Fruit fly (Drosophila melanogaster) whole organism, embryonic: Measurements from ENCODE around the gene CG11986.

Experiments
- Abd-B ChIP-seq: fragments of 200-800 bp; sonication (Bioruptor generic); optimal IDR thresholded peaks from 2 replicates; lab custom pipeline; 2018; ENCODE audit warnings: missing biosample characterization, mild to moderate bottlenecking, missing genetic modification characterization, moderate library complexity
- Bgb ChIP-seq: fragments of 200-800 bp; sonication (Bioruptor generic); IDR thresholded peaks from 2 replicates; pipeline ENCODE4 v1.3.6; 2022; ENCODE audit warnings: missing biosample characterization, missing genetic modification characterization; ENCODE audit not compliant: partially characterized antibody
- C15 ChIP-seq: fragments of 200-800 bp; sonication (Bioruptor generic); IDR thresholded peaks from 3 replicates; pipeline ENCODE4 v1.3.6; 2022; ENCODE audit warnings: missing biosample characterization, missing genetic modification characterization
- CG11560 ChIP-seq: fragments of 200-800 bp; sonication (Bioruptor generic); IDR thresholded peaks from 3 replicates; pipeline ENCODE4 v1.3.6; 2022; ENCODE audit warnings: missing biosample characterization, missing genetic modification characterization
- CG12104 ChIP-seq: fragments of 200-800 bp; sonication (Bioruptor generic); optimal IDR thresholded peaks from 3 replicates; lab custom pipeline; 2016; ENCODE audit warnings: missing biosample characterization, missing genetic modification characterization
- CG12155 ChIP-seq: fragments of 200-800 bp; sonication (Bioruptor generic); optimal IDR thresholded peaks from 3 replicates; lab custom pipeline; 2016; ENCODE audit warnings: missing biosample characterization, missing genetic modification characterization
- CG12942 ChIP-seq: fragments of 200-800 bp; sonication (Bioruptor generic); optimal IDR thresholded peaks from 3 replicates; lab custom pipeline; 2016; ENCODE audit warnings: missing biosample characterization, missing genetic modification characterization
- CG16863 ChIP-seq: fragments of 200-800 bp; sonication (Bioruptor generic); optimal IDR thresholded peaks from 3 replicates; lab custom pipeline; 2016; ENCODE audit warnings: missing biosample characterization, missing genetic modification characterization
- CG17829 ChIP-seq: fragments of 200-800 bp; optimal IDR thresholded peaks from 2 replicates; lab custom pipeline; 2019; ENCODE audit warnings: missing biosample characterization, mild to moderate bottlenecking, missing genetic modification characterization, moderate library complexity
- CG18599 ChIP-seq: fragments of 200-800 bp; sonication (Bioruptor generic); optimal IDR thresholded peaks from 3 replicates; lab custom pipeline; 2017; ENCODE audit warnings: missing biosample characterization, missing genetic modification characterization, mild to moderate bottlenecking, moderate library complexity, missing genetic modification reagents
- CG30020 ChIP-seq: fragments of 200-800 bp; optimal IDR thresholded peaks from 2 replicates; lab custom pipeline; 2019; ENCODE audit warnings: missing biosample characterization, mild to moderate bottlenecking, missing genetic modification characterization, moderate library complexity
- CG30403 ChIP-seq: fragments of 200-800 bp; sonication (Bioruptor generic); optimal IDR thresholded peaks from 3 replicates; lab custom pipeline; 2016; ENCODE audit warnings: missing biosample characterization, missing genetic modification characterization
- CG3065 ChIP-seq: fragments of 200-800 bp; sonication (Bioruptor generic); optimal IDR thresholded peaks from 2 replicates; lab custom pipeline; 2016; ENCODE audit warnings: missing biosample characterization, missing genetic modification characterization
- CG4820 ChIP-seq: fragments of 200-800 bp; sonication (Bioruptor generic); optimal IDR thresholded peaks from 3 replicates; lab custom pipeline; 2016; ENCODE audit warnings: missing biosample characterization, missing genetic modification characterization
- CG6791 ChIP-seq: fragments of 200-800 bp; sonication (Bioruptor generic); IDR thresholded peaks from 3 replicates; pipeline ENCODE4 v1.3.6; 2022; ENCODE audit warnings: missing biosample characterization, missing genetic modification characterization; ENCODE audit not compliant: partially characterized antibody
- CG7556 ChIP-seq: fragments of 200-800 bp; sonication (Bioruptor generic); optimal IDR thresholded peaks from 2 replicates; lab custom pipeline; 2017; ENCODE audit warnings: missing biosample characterization, mild to moderate bottlenecking, missing genetic modification characterization
- CG7839 ChIP-seq: fragments of 200-800 bp; sonication (Bioruptor generic); optimal IDR thresholded peaks from 3 replicates; lab custom pipeline; 2018; ENCODE audit warnings: missing biosample characterization, mild to moderate bottlenecking, missing genetic modification characterization, moderate library complexity
- CG9609 ChIP-seq: fragments of 200-800 bp; sonication (Bioruptor generic); optimal IDR thresholded peaks from 3 replicates; lab custom pipeline; 2016; ENCODE audit warnings: missing biosample characterization, missing genetic modification characterization
- Fer1 ChIP-seq: fragments of 200-800 bp; sonication (Bioruptor generic); optimal IDR thresholded peaks from 2 replicates; lab custom pipeline; 2017; ENCODE audit warnings: missing biosample characterization, mild to moderate bottlenecking, missing genetic modification characterization
- H2.0 ChIP-seq: fragments of 200-800 bp; sonication (Bioruptor generic); IDR thresholded peaks from 2 replicates; pipeline ENCODE4 v1.3.6; 2022; ENCODE audit warnings: missing biosample characterization, missing genetic modification characterization
- HLH54F ChIP-seq: fragments of 200-800 bp; sonication (Bioruptor generic); optimal IDR thresholded peaks from 3 replicates; lab custom pipeline; 2016; ENCODE audit warnings: missing biosample characterization, missing genetic modification characterization
- Hr3 ChIP-seq: fragments of 200-800 bp; sonication (Bioruptor generic); optimal IDR thresholded peaks from 3 replicates; lab custom pipeline; 2016; ENCODE audit warnings: missing biosample characterization, missing genetic modification characterization
- Hr51 ChIP-seq, 2 experiments: fragments of 200-800 bp; sonication (Bioruptor generic); optimal IDR thresholded peaks; 2 replicates in 1 of 2; 3 replicates in 1 of 2; lab custom pipeline; 2016 to 2018; ENCODE audit warnings: missing biosample characterization in 2 of 2, missing genetic modification characterization in 2 of 2, mild to moderate bottlenecking in 1 of 2, moderate library complexity in 1 of 2
- MESR4 ChIP-seq: fragments of 200-800 bp; sonication (Bioruptor generic); optimal IDR thresholded peaks from 2 replicates; lab custom pipeline; 2018; ENCODE audit warnings: missing biosample characterization, mild to moderate bottlenecking, missing genetic modification characterization, moderate library complexity
- NFAT ChIP-seq: fragments of 200-800 bp; sonication (Bioruptor generic); IDR thresholded peaks from 2 replicates; pipeline ENCODE4 v1.3.6; 2022; ENCODE audit warnings: missing biosample characterization, missing genetic modification characterization
- Oli ChIP-seq: fragments of 200-800 bp; sonication (Bioruptor generic); optimal IDR thresholded peaks from 2 replicates; lab custom pipeline; 2018; ENCODE audit warnings: missing biosample characterization, mild to moderate bottlenecking, missing genetic modification characterization, moderate library complexity
- Pdp1 ChIP-seq, 2 experiments: fragments of 200-800 bp; sonication (Bioruptor generic); optimal IDR thresholded peaks; 3 replicates each; lab custom pipeline; 2016; ENCODE audit warnings: missing biosample characterization in 2 of 2, missing genetic modification characterization in 2 of 2, mild to moderate bottlenecking in 1 of 2, moderate library complexity in 1 of 2
- Six4 ChIP-seq: fragments of 200-800 bp; sonication (Bioruptor generic); optimal IDR thresholded peaks from 2 replicates; lab custom pipeline; 2016; ENCODE audit warnings: missing biosample characterization, missing genetic modification characterization
- Ssrp ChIP-seq: fragments of 200-800 bp; sonication (Bioruptor generic); optimal IDR thresholded peaks from 2 replicates; lab custom pipeline; 2018; ENCODE audit warnings: missing biosample characterization, mild to moderate bottlenecking, missing genetic modification characterization, moderate library complexity
- Trl ChIP-seq, 3 experiments: fragments of >200 bp in 2 of 3; fragments of 200-800 bp in 1 of 3; sonication (Bioruptor generic) in 1 of 3; optimal IDR thresholded peaks; 2 replicates in 1 of 3; 3 replicates in 2 of 3; lab custom pipeline; 2016 to 2017; ENCODE audit warnings: missing biosample characterization in 1 of 3, missing genetic modification characterization in 1 of 3
- YL-1 ChIP-seq: fragments of 200-800 bp; sonication (Bioruptor generic); optimal IDR thresholded peaks from 3 replicates; lab custom pipeline; 2017; ENCODE audit warnings: missing biosample characterization, mild to moderate bottlenecking, missing genetic modification characterization
- aop ChIP-seq: fragments of 200-800 bp; sonication (Bioruptor generic); IDR thresholded peaks from 2 replicates; pipeline ENCODE4 v1.3.6; 2022; ENCODE audit warnings: missing biosample characterization, missing genetic modification characterization
- chif ChIP-seq, 2 experiments: fragments of 200-800 bp; sonication (Bioruptor generic); optimal IDR thresholded peaks; 3 replicates each; lab custom pipeline; 2016; ENCODE audit warnings: missing biosample characterization in 2 of 2, missing genetic modification characterization in 2 of 2
- crp ChIP-seq, 2 experiments: fragments of 200-800 bp; sonication (Bioruptor generic); optimal IDR thresholded peaks; 2 replicates in 1 of 2; 3 replicates in 1 of 2; lab custom pipeline; 2017; ENCODE audit warnings: missing biosample characterization in 2 of 2, missing genetic modification characterization in 2 of 2, mild to moderate bottlenecking in 1 of 2, moderate library complexity in 1 of 2
- dpn ChIP-seq, 2 experiments: fragments of 200-800 bp; sonication (Bioruptor generic); optimal IDR thresholded peaks; 3 replicates each; lab custom pipeline; 2016; ENCODE audit warnings: missing biosample characterization in 2 of 2, missing genetic modification characterization in 2 of 2
- emc ChIP-seq: fragments of 200-800 bp; sonication (Bioruptor generic); optimal IDR thresholded peaks from 2 replicates; lab custom pipeline; 2016; ENCODE audit warnings: missing biosample characterization, missing genetic modification characterization
- gcm ChIP-seq: fragments of 200-800 bp; sonication (Bioruptor generic); optimal IDR thresholded peaks from 2 replicates; lab custom pipeline; 2019; ENCODE audit warnings: missing biosample characterization, mild to moderate bottlenecking, missing genetic modification characterization, moderate library complexity
- ham ChIP-seq: fragments of 200-800 bp; sonication (Bioruptor generic); IDR thresholded peaks from 2 replicates; pipeline ENCODE4 v1.3.6; 2022; ENCODE audit warnings: missing biosample characterization, missing genetic modification characterization
- kay ChIP-seq: fragments of 200-800 bp; sonication (Bioruptor generic); optimal IDR thresholded peaks from 2 replicates; lab custom pipeline; 2016; ENCODE audit warnings: missing biosample characterization, missing genetic modification characterization
- knrl ChIP-seq: fragments of 200-800 bp; sonication (Bioruptor generic); IDR thresholded peaks from 3 replicates; pipeline ENCODE4 v1.3.6; 2022; ENCODE audit warnings: missing biosample characterization, missing genetic modification characterization; ENCODE audit not compliant: partially characterized antibody
- lab ChIP-seq: fragments of 200-800 bp; sonication (Bioruptor generic); optimal IDR thresholded peaks from 3 replicates; lab custom pipeline; 2017; ENCODE audit warnings: missing biosample characterization, missing genetic modification characterization, mild to moderate bottlenecking, moderate library complexity, missing genetic modification reagents
- lbe ChIP-seq: fragments of 200-800 bp; sonication (Bioruptor generic); optimal IDR thresholded peaks from 2 replicates; lab custom pipeline; 2016; ENCODE audit warnings: missing biosample characterization, mild to moderate bottlenecking, missing genetic modification characterization
- mld ChIP-seq: fragments of 200-800 bp; sonication (Bioruptor generic); IDR thresholded peaks from 3 replicates; pipeline ENCODE4 v1.3.6; 2022; ENCODE audit warnings: missing biosample characterization, missing genetic modification characterization; ENCODE audit not compliant: partially characterized antibody
- odd ChIP-seq: fragments of 200-800 bp; sonication (Bioruptor generic); optimal IDR thresholded peaks from 2 replicates; lab custom pipeline; 2017; ENCODE audit warnings: missing biosample characterization, mild to moderate bottlenecking, missing genetic modification characterization
- peb ChIP-seq: fragments of 200-800 bp; sonication (Bioruptor generic); IDR thresholded peaks from 2 replicates; pipeline ENCODE4 v1.3.6; 2022; ENCODE audit warnings: missing biosample characterization, missing genetic modification characterization
- slbo ChIP-seq: fragments of 200-800 bp; sonication (Bioruptor generic); IDR thresholded peaks from 2 replicates; pipeline ENCODE4 v1.3.6; 2022; ENCODE audit warnings: missing biosample characterization, missing genetic modification characterization
- sna ChIP-seq: fragments of 200-800 bp; sonication (Bioruptor generic); IDR thresholded peaks from 2 replicates; pipeline ENCODE4 v1.3.6; 2022; ENCODE audit warnings: missing biosample characterization, missing genetic modification characterization; ENCODE audit not compliant: partially characterized antibody
- tgo ChIP-seq: fragments of 200-800 bp; sonication (Bioruptor generic); IDR thresholded peaks from 3 replicates; pipeline ENCODE4 v1.3.6; 2022; ENCODE audit warnings: missing biosample characterization, missing genetic modification characterization

CG11986 gene

DNA sequence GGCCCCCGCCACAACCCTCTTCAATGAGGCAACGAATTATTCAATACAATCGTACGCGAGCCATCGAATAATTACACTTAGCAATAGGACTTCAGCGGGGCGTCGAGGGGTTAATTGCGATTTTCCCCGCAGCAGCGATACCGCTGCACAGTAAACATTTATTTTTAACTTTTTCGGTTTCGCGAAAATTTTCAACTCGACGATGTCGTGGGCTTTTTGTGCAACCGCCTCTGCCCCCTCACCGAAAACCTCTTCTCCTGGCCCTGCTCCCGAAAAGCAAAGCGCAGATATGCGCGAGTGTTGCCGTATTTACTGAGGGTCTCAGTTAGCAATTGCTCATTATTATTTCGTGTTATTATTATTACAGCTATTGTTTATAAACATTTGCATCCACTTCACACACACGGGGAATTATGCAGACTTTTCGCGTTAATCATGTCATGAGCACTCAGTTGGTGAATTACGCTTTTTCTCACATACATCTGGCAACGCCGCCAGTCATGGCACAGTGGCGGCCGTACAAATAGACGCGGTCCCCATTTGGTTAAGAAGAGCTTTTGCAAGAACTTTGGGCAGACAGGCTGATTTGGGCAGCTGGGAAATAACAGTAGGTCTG, 1.4 kb upstream of the CG11986 start (continued):
- TF ChIP-seq CG4820 = peak; percentile 3
- no peak for TF ChIP-seq Oli
- TF ChIP-seq gcm (GFP tag; lab: Kevin White, UChicago) = peak; percentile 7
- no peak for TF ChIP-seq CG7839
- peak; percentile 30 for TF ChIP-seq CG17829 (tag; lab: Kevin White, UChicago)
- TF ChIP-seq crp (GFP tag; optimal IDR thresholded peaks at IDR 0.05; lab: Kevin White, UChicago) = peak in 1 of 2 experiments; percentile 46
- peak; percentile 57 to 62 for TF ChIP-seq dpn (GFP tag; optimal IDR thresholded peaks at IDR 0.05; lab: Kevin White, UChicago)
- no peak for TF ChIP-seq CG6791 (GFP tag; lab: Robert Waterston, UW)
- TF ChIP-seq YL-1 = peak; percentile 89
- TF ChIP-seq Hr51 (GFP tag; optimal IDR thresholded peaks at IDR 0.05; lab: Kevin White, UChicago) = no peak
- no peak for TF ChIP-seq emc (GFP tag; lab: Kevin White, UChicago)
- peak; percentile 6 for TF ChIP-seq kay (GFP tag; lab: Kevin White, UChicago)
- TF ChIP-seq mld (GFP tag; lab: Robert Waterston, UW) = no peak
- TF ChIP-seq Trl (optimal IDR thresholded peaks at IDR 0.05; lab: Kevin White, UChicago) = peak in 1 of 2 experiments; percentile 38
- peak; percentile 67 for TF ChIP-seq Trl (GFP tag; optimal IDR thresholded peaks at IDR 0.05; lab: Kevin White, UChicago)
- TF ChIP-seq knrl (GFP tag; lab: Robert Waterston, UW) = peak; percentile 23; the same call in 1 of the 3 replicates
- peak; percentile 73 for TF ChIP-seq lbe (GFP tag; lab: Kevin White, UChicago)
- 0 out of 2 replicates have a peak, but pooled peaks have one; percentile 46 for TF ChIP-seq sna (GFP tag; lab: Robert Waterston, UW)
- peak; percentile 61 to 95 for TF ChIP-seq Pdp1 (GFP tag; optimal IDR thresholded peaks at IDR 0.05; lab: Kevin White, UChicago)
- peak; percentile 81 for TF ChIP-seq Fer1 (GFP tag; lab: Kevin White, UChicago)
- no peak for TF ChIP-seq aop (GFP tag; lab: Robert Waterston, UW)
- TF ChIP-seq CG30020 = peak; percentile 16
- peak; percentile 3 for TF ChIP-seq Ssrp
- peak; percentile 53 for TF ChIP-seq CG12104 (GFP tag; lab: Kevin White, UChicago)
- TF ChIP-seq Abd-B (GFP tag; lab: Kevin White, UChicago) = no peak
- no peak for TF ChIP-seq NFAT (GFP tag; lab: Robert Waterston, UW)
- TF ChIP-seq CG12942 (GFP tag; lab: Kevin White, UChicago) = peak; percentile 40
- no peak for TF ChIP-seq CG11560 (tag; lab: Robert Waterston, UW)
- TF ChIP-seq Six4 (GFP tag; lab: Kevin White, UChicago) = peak; percentile 57
- TF ChIP-seq tgo (GFP tag; lab: Robert Waterston, UW) = peak; percentile 45; the same call in 2 of the 3 replicates
- peak; percentile 16 for TF ChIP-seq Hr3 (GFP tag; lab: Kevin White, UChicago)
- TF ChIP-seq C15 (GFP tag; lab: Robert Waterston, UW) = no peak
- TF ChIP-seq CG7556 (GFP tag; lab: Kevin White, UChicago) = peak; percentile 66
- TF ChIP-seq ham (GFP tag; lab: Robert Waterston, UW) = no peak
- TF ChIP-seq MESR4 (GFP tag; lab: Kevin White, UChicago) = peak; percentile 71
- TF ChIP-seq Bgb (GFP tag; lab: Robert Waterston, UW) = no peak
- no peak for TF ChIP-seq odd
- peak in 1 of 2 experiments; percentile 42 for TF ChIP-seq chif (GFP tag; optimal IDR thresholded peaks at IDR 0.05; lab: Kevin White, UChicago)
- TF ChIP-seq peb (GFP tag; lab: Robert Waterston, UW) = 0 out of 2 replicates have a peak, but pooled peaks have one; percentile 6
- TF ChIP-seq slbo = peak; percentile 53; the same call in 1 of the 2 replicates
- peak; percentile 38 for TF ChIP-seq CG16863 (GFP tag; lab: Kevin White, UChicago)
- peak; percentile 50 for TF ChIP-seq CG30403 (GFP tag; lab: Kevin White, UChicago)
- TF ChIP-seq CG3065 (GFP tag; lab: Kevin White, UChicago) = no peak
- TF ChIP-seq CG18599 (GFP tag; lab: Kevin White, UChicago) = no peak
- TF ChIP-seq lab (GFP tag; lab: Kevin White, UChicago) = no peak
- TF ChIP-seq H2.0 (GFP tag; lab: Robert Waterston, UW) = no peak
- TF ChIP-seq CG9609 = peak; percentile 72
- TF ChIP-seq HLH54F (GFP tag; lab: Kevin White, UChicago) = peak; percentile 42
- TF ChIP-seq CG12155 = peak; percentile 36
